Worm (Caenorhabditis elegans) whole organism, early embryonic: ENCODE measurements around the gene C08E3.1.

Source experiments
- B0310.2 ChIP-seq: sonication (generic microtip); optimal IDR thresholded peaks from 2 replicates; lab custom pipeline; 2016; ENCODE audit warnings: mild to moderate bottlenecking, missing genetic modification characterization, missing compliant biosample characterization
- ama-1 ChIP-seq: fragments of 150-350 bp; optimal IDR thresholded peaks from 2 replicates; lab custom pipeline; 2014
- ceh-36 ChIP-seq: sonication (generic microtip); optimal IDR thresholded peaks from 2 replicates; lab custom pipeline; 2016; ENCODE audit warnings: missing genetic modification characterization, inconsistent platforms, missing compliant biosample characterization
- flt-1 ChIP-seq: fragments of 200-800 bp; sonication (Bioruptor generic); IDR thresholded peaks from 2 replicates; pipeline ENCODE4 v1.3.6; 2022; ENCODE audit warnings: missing genetic modification characterization, missing compliant biosample characterization
- hmbx-1 ChIP-seq: sonication (generic microtip); optimal IDR thresholded peaks from 2 replicates; lab custom pipeline; 2016; ENCODE audit warnings: mild to moderate bottlenecking, missing genetic modification characterization, missing compliant biosample characterization
- hmg-4 ChIP-seq: fragments of 200-800 bp; sonication (Bioruptor generic); optimal IDR thresholded peaks from 2 replicates; lab custom pipeline; 2018; ENCODE audit warnings: mild to moderate bottlenecking, missing genetic modification characterization, missing compliant biosample characterization
- pes-1 ChIP-seq: fragments of 200-800 bp; sonication (Bioruptor generic); IDR thresholded peaks from 2 replicates; pipeline ENCODE4 v1.3.6; 2022; ENCODE audit warnings: missing genetic modification reagents, missing genetic modification characterization, missing compliant biosample characterization
- scrt-1 ChIP-seq: fragments of 200-800 bp; sonication (Bioruptor generic); IDR thresholded peaks from 2 replicates; pipeline ENCODE4 v1.3.6; 2022; ENCODE audit warnings: missing genetic modification characterization, missing compliant biosample characterization
- sea-1 ChIP-seq: fragments of 200-800 bp; sonication (Bioruptor generic); conservative IDR thresholded peaks from 2 replicates; pipeline ENCODE4 v1.3.6; 2022; ENCODE audit warnings: missing genetic modification characterization, missing compliant biosample characterization

- TF ChIP-seq hmg-4 (GFP tag; lab: Kevin White, UChicago) (no peak), ceh-36 (tag; lab: Kevin White, UChicago) (no peak), ama-1 (lab: Kevin White, UChicago) (no peak), B0310.2 (tag; lab: Kevin White, UChicago) (no peak), scrt-1 (GFP tag; lab: Robert Waterston, UW) (no peak), flt-1 (no peak), hmbx-1 (tag; lab: Kevin White, UChicago) (no peak), sea-1 (no peak), pes-1 (GFP tag; lab: Robert Waterston, UW) (no peak)
Measured at ce11 chrII:1607575-1607974, 26.0 kb upstream of the C08E3.1 start.
